Worm (Caenorhabditis elegans) whole organism, young adult: Measurements from ENCODE around the gene hst-3.2.
A peak's percentile ranks its signal among the peaks of the same experiment; 100 is the strongest.

Experiments
- B0019.2 ChIP-seq: fragments of 200-800 bp; sonication (Bioruptor generic); conservative IDR thresholded peaks from 2 replicates; pipeline ENCODE4 v1.3.6; 2022; ENCODE audit warnings: missing genetic modification reagents, missing genetic modification characterization, missing compliant biosample characterization
- B0336.3 ChIP-seq: fragments of 200-800 bp; sonication (Bioruptor generic); IDR thresholded peaks from 2 replicates; pipeline ENCODE4 v1.3.6; 2022; ENCODE audit warnings: missing genetic modification characterization, missing compliant biosample characterization
- F10E7.11 ChIP-seq: sonication (generic microtip); optimal IDR thresholded peaks from 2 replicates; lab custom pipeline; 2017; ENCODE audit warnings: mild to moderate bottlenecking, missing genetic modification characterization, moderate library complexity, missing compliant biosample characterization
- F37B4.10 ChIP-seq: fragments of 200-800 bp; sonication (Bioruptor generic); IDR thresholded peaks from 2 replicates; pipeline ENCODE4 v1.3.6; 2022; ENCODE audit warnings: missing genetic modification characterization, missing compliant biosample characterization
- F39B2.1 ChIP-seq: fragments of 200-800 bp; sonication (Bioruptor generic); IDR thresholded peaks from 2 replicates; pipeline ENCODE4 v1.3.6; 2022; ENCODE audit warnings: missing genetic modification reagents, missing genetic modification characterization, missing compliant biosample characterization
- F49E8.2 ChIP-seq: sonication (generic microtip); optimal IDR thresholded peaks from 3 replicates; lab custom pipeline; 2017; ENCODE audit warnings: missing genetic modification characterization, mild to moderate bottlenecking, missing compliant biosample characterization, antibody characterized with exemption, moderate library complexity; ENCODE audit not compliant: insufficient read depth
- F57A8.1 ChIP-seq: fragments of 200-800 bp; sonication (Bioruptor generic); optimal IDR thresholded peaks from 2 replicates; lab custom pipeline; 2018; ENCODE audit warnings: mild to moderate bottlenecking, missing genetic modification characterization, moderate library complexity, missing compliant biosample characterization
- Y53F4B.3 ChIP-seq: fragments of 200-800 bp; sonication (Bioruptor generic); IDR thresholded peaks from 2 replicates; pipeline ENCODE4 v1.3.6; 2022; ENCODE audit warnings: missing genetic modification reagents, missing genetic modification characterization, missing compliant biosample characterization
- Y53G8AR.9 ChIP-seq: fragments of 200-800 bp; sonication (Bioruptor generic); conservative IDR thresholded peaks from 2 replicates; pipeline ENCODE4 v1.3.6; 2022; ENCODE audit warnings: missing genetic modification reagents, missing genetic modification characterization, missing compliant biosample characterization
- Y56A3A.18 ChIP-seq: fragments of 200-800 bp; sonication (Bioruptor generic); IDR thresholded peaks from 2 replicates; pipeline ENCODE4 v1.3.6; 2022; ENCODE audit warnings: missing genetic modification reagents, missing genetic modification characterization, missing compliant biosample characterization
- Y95B8A.8 ChIP-seq: fragments of 200-800 bp; sonication (Bioruptor generic); IDR thresholded peaks from 2 replicates; pipeline ENCODE4 v1.3.6; 2022; ENCODE audit warnings: missing genetic modification reagents, missing genetic modification characterization, missing compliant biosample characterization
- aptf-3 ChIP-seq: fragments of 200-800 bp; sonication (Bioruptor generic); IDR thresholded peaks from 2 replicates; pipeline ENCODE4 v1.3.6; 2022; ENCODE audit warnings: missing genetic modification characterization, missing compliant biosample characterization
- atf-7 ChIP-seq: sonication (generic microtip); optimal IDR thresholded peaks from 2 replicates; lab custom pipeline; 2017; ENCODE audit warnings: mild to moderate bottlenecking, missing genetic modification characterization, missing compliant biosample characterization
- athp-1 ChIP-seq: sonication (generic microtip); optimal IDR thresholded peaks from 2 replicates; lab custom pipeline; 2017; ENCODE audit warnings: mild to moderate bottlenecking, missing genetic modification characterization, missing compliant biosample characterization
- cebp-1 ChIP-seq, 2 experiments: fragments of 200-800 bp in 1 of 2; sonication (Bioruptor generic) in 1 of 2; sonication (generic microtip) in 1 of 2; IDR thresholded peaks in 1 of 2; optimal IDR thresholded peaks in 1 of 2; 2 replicates each; pipeline versions ENCODE4 v1.3.6 to Lab custom; 2017 to 2022; ENCODE audit warnings: missing compliant biosample characterization in 2 of 2, missing genetic modification characterization in 2 of 2, mild to moderate bottlenecking in 1 of 2, missing genetic modification reagents in 1 of 2, moderate library complexity in 1 of 2
- ceh-100 ChIP-seq: fragments of 200-800 bp; sonication (Bioruptor generic); IDR thresholded peaks from 2 replicates; pipeline ENCODE4 v1.3.6; 2022; ENCODE audit warnings: missing genetic modification reagents, missing genetic modification characterization, missing compliant biosample characterization
- ceh-79 ChIP-seq: sonication (generic microtip); optimal IDR thresholded peaks from 2 replicates; lab custom pipeline; 2017; ENCODE audit warnings: mild to moderate bottlenecking, missing genetic modification characterization, missing compliant biosample characterization
- ceh-91 ChIP-seq: fragments of 200-800 bp; sonication (Bioruptor generic); IDR thresholded peaks from 2 replicates; pipeline ENCODE4 v1.3.6; 2022; ENCODE audit warnings: missing genetic modification reagents, missing genetic modification characterization, missing compliant biosample characterization
- chd-7 ChIP-seq: sonication (generic microtip); optimal IDR thresholded peaks from 2 replicates; lab custom pipeline; 2016; ENCODE audit warnings: mild to moderate bottlenecking, missing genetic modification characterization, moderate library complexity, missing compliant biosample characterization
- die-1 ChIP-seq: sonication (generic microtip); optimal IDR thresholded peaks from 2 replicates; lab custom pipeline; 2016; ENCODE audit warnings: missing genotype, mild to moderate bottlenecking, missing genetic modification characterization, missing compliant biosample characterization
- dox-1 ChIP-seq: fragments of 200-800 bp; sonication (Bioruptor generic); IDR thresholded peaks from 2 replicates; pipeline ENCODE4 v1.3.6; 2022; ENCODE audit warnings: missing genetic modification reagents, missing genetic modification characterization, missing compliant biosample characterization
- dpff-1 ChIP-seq: sonication (generic microtip); optimal IDR thresholded peaks from 2 replicates; lab custom pipeline; 2017; ENCODE audit warnings: mild to moderate bottlenecking, missing genetic modification characterization, missing compliant biosample characterization
- egl-18 ChIP-seq: fragments of 200-800 bp; sonication (Bioruptor generic); IDR thresholded peaks from 2 replicates; pipeline ENCODE4 v1.3.6; 2022; ENCODE audit warnings: missing genetic modification reagents, missing genetic modification characterization, missing compliant biosample characterization
- let-607 ChIP-seq, 2 experiments: fragments of 200-800 bp in 1 of 2; sonication (Bioruptor generic) in 1 of 2; sonication (generic microtip) in 1 of 2; optimal IDR thresholded peaks; 2 replicates each; lab custom pipeline; 2016 to 2018; ENCODE audit warnings: mild to moderate bottlenecking in 2 of 2, missing compliant biosample characterization in 2 of 2, missing genetic modification characterization in 2 of 2, moderate library complexity in 2 of 2, missing genotype in 1 of 2
- lin-35 ChIP-seq, 3 experiments: fragments of 150-350 bp in 2 of 3; sonication (generic microtip) in 1 of 3; optimal IDR thresholded peaks; 2 replicates each; lab custom pipeline; 2014 to 2018; ENCODE audit warnings: missing biosample characterization in 3 of 3, missing genetic modification characterization in 3 of 3, missing genetic modification reagents in 3 of 3
- lin-54 ChIP-seq: fragments of 200-800 bp; sonication (Bioruptor generic); optimal IDR thresholded peaks from 2 replicates; lab custom pipeline; 2018; ENCODE audit warnings: mild to moderate bottlenecking, missing genetic modification characterization, missing compliant biosample characterization
- lsl-1 ChIP-seq: fragments of 200-800 bp; sonication (Bioruptor generic); optimal IDR thresholded peaks from 2 replicates; lab custom pipeline; 2018; ENCODE audit warnings: mild to moderate bottlenecking, missing genetic modification characterization, moderate library complexity, missing compliant biosample characterization
- lsy-27 ChIP-seq: sonication (generic microtip); optimal IDR thresholded peaks from 2 replicates; lab custom pipeline; 2017; ENCODE audit warnings: missing genetic modification characterization, mild to moderate bottlenecking, missing compliant biosample characterization, antibody characterized with exemption, missing genotype, borderline replicate concordance; ENCODE audit not compliant: insufficient read depth
- madf-8 ChIP-seq: fragments of 200-800 bp; sonication (Bioruptor generic); conservative IDR thresholded peaks from 2 replicates; pipeline ENCODE4 v1.3.6; 2022; ENCODE audit warnings: missing genetic modification reagents, missing genetic modification characterization, missing compliant biosample characterization
- mxl-1 ChIP-seq: sonication (generic microtip); optimal IDR thresholded peaks from 2 replicates; lab custom pipeline; 2016; ENCODE audit warnings: missing genetic modification characterization, missing compliant biosample characterization
- pbrm-1 ChIP-seq: fragments of 200-800 bp; sonication (Bioruptor generic); IDR thresholded peaks from 2 replicates; pipeline ENCODE4 v1.3.6; 2022; ENCODE audit warnings: missing genetic modification reagents, missing genetic modification characterization, missing compliant biosample characterization
- snpc-1.1 ChIP-seq: sonication (generic microtip); optimal IDR thresholded peaks from 2 replicates; lab custom pipeline; 2017; ENCODE audit warnings: missing genetic modification characterization, mild to moderate bottlenecking, missing compliant biosample characterization, antibody characterized with exemption, moderate library complexity, missing genotype, missing genetic modification reagents; ENCODE audit not compliant: insufficient read depth
- snpc-3.4 ChIP-seq: sonication (generic microtip); optimal IDR thresholded peaks from 2 replicates; lab custom pipeline; 2017; ENCODE audit warnings: missing genetic modification characterization, mild to moderate bottlenecking, missing compliant biosample characterization, antibody characterized with exemption, moderate library complexity, missing genotype, missing genetic modification reagents
- snpc-4 ChIP-seq, 5 experiments: fragments of 150-350 bp in 1 of 5; sonication (generic microtip) in 4 of 5; optimal IDR thresholded peaks; 2 replicates each; lab custom pipeline; 2014 to 2018; ENCODE audit warnings: missing genetic modification characterization in 5 of 5, missing biosample characterization in 3 of 5, antibody characterized with exemption in 2 of 5, mild to moderate bottlenecking in 2 of 5, missing compliant biosample characterization in 2 of 5, missing genotype in 2 of 5, moderate library complexity in 2 of 5, missing genetic modification reagents in 1 of 5
- sptf-2 ChIP-seq: fragments of 200-800 bp; sonication (Bioruptor generic); optimal IDR thresholded peaks from 2 replicates; lab custom pipeline; 2018; ENCODE audit warnings: mild to moderate bottlenecking, missing genetic modification characterization, missing compliant biosample characterization
- tbx-9 ChIP-seq: sonication (generic microtip); optimal IDR thresholded peaks from 2 replicates; lab custom pipeline; 2016; ENCODE audit warnings: borderline replicate concordance, missing genetic modification characterization, inconsistent platforms, missing compliant biosample characterization
- ztf-18 ChIP-seq: sonication (generic microtip); optimal IDR thresholded peaks from 2 replicates; lab custom pipeline; 2016; ENCODE audit warnings: missing genotype, mild to moderate bottlenecking, missing genetic modification characterization, missing compliant biosample characterization
- ztf-22 ChIP-seq: fragments of 200-800 bp; sonication (Bioruptor generic); optimal IDR thresholded peaks from 2 replicates; lab custom pipeline; 2018; ENCODE audit warnings: mild to moderate bottlenecking, missing genetic modification characterization, moderate library complexity, missing compliant biosample characterization
- ztf-25 ChIP-seq: fragments of 200-800 bp; sonication (Bioruptor generic); IDR thresholded peaks from 2 replicates; pipeline ENCODE4 v1.3.6; 2022; ENCODE audit warnings: missing genetic modification reagents, missing genetic modification characterization, missing compliant biosample characterization
- ztf-26 ChIP-seq: sonication (generic microtip); optimal IDR thresholded peaks from 2 replicates; lab custom pipeline; 2017; ENCODE audit warnings: missing genetic modification characterization, missing compliant biosample characterization

Gene hst-3.2

DNA sequence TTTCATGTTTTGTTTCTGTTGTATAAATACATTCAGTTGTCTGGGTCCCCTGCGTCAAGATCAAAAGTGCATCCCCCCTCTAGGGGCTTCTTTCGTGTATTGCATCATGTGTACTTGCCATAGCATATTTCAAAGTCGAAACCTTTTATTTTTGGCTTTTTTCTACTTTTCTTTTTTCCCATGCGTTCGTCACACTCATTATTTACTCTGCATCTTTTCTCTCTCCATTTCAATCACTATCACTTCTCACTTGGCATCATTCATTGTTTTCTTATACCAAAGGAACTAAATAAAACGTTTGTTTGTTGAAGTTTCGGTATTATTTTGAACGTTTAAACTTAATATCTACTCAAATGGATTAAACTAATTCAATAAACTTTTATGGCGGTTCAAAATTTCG lies 15.7 kb upstream of the hst-3.2 start:
- TF ChIP-seq lsy-27 (no peak), madf-8 (GFP tag; lab: Robert Waterston, UW) (no peak), F57A8.1 (GFP tag; lab: Kevin White, UChicago) (no peak), F49E8.2 (tag; lab: Kevin White, UChicago) (no peak), lin-35 (GFP tag; optimal IDR thresholded peaks at IDR 0.05; lab: Kevin White, UChicago) (no peak), F37B4.10 (GFP tag; lab: Robert Waterston, UW) (no peak), ceh-79 (tag; lab: Kevin White, UChicago) (no peak), Y53G8AR.9 (GFP tag; lab: Robert Waterston, UW) (no peak), F39B2.1 (no peak), ztf-25 (GFP tag; lab: Robert Waterston, UW) (no peak), chd-7 (tag; lab: Kevin White, UChicago) (no peak), B0336.3 (no peak)

DNA sequence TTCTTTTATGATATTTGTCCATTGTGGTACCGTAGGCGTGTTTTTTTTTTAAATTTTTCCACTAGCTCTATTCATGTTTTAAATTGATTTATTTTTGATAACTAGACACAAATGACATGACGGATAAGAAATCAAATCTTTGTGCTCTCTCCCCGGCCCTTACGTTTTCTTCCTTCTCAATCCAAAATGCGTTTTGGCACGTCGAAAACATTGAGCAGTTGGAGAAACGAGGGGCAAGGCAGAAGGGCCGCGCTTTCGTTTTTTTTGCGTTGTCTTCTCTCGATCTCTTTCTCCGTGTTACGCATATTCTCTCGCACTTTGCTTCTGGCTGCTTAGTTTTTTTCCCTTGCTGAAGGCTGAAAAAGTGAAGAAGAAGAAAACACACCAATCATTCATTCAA lies 15.3 kb upstream of the hst-3.2 start:
- TF ChIP-seq lin-54 (GFP tag; lab: Kevin White, UChicago) (no peak), mxl-1 (no peak), cebp-1 (GFP tag; IDR thresholded peaks at IDR 0.05; lab: Robert Waterston, UW) (no peak), cebp-1 (tag; optimal IDR thresholded peaks at IDR 0.05; lab: Kevin White, UChicago) (peak; percentile 8)

- TF ChIP-seq ztf-26 (tag; lab: Kevin White, UChicago) (no peak), cebp-1 (GFP tag; IDR thresholded peaks at IDR 0.05; lab: Robert Waterston, UW) (no peak), cebp-1 (tag; optimal IDR thresholded peaks at IDR 0.05; lab: Kevin White, UChicago) (no peak), F10E7.11 (tag; lab: Kevin White, UChicago) (no peak)
These were observed 9.3 kb upstream of the hst-3.2 start, which contains the start of gene fard-1 for ce11 chrX:2933061-2933460. Gene fard-1 (plus strand): TSS chrX:2933361.

- TF ChIP-seq aptf-3 (no peak), F39B2.1 (no peak), ztf-25 (GFP tag; lab: Robert Waterston, UW) (no peak), Y95B8A.8 (no peak), tbx-9 (tag; lab: Kevin White, UChicago) (no peak), ztf-22 (GFP tag; lab: Kevin White, UChicago) (peak; percentile 4), Y53F4B.3 (GFP tag; lab: Robert Waterston, UW) (no peak), ceh-100 (no peak), snpc-1.1 (tag; lab: Kevin White, UChicago) (no peak), sptf-2 (GFP tag; lab: Kevin White, UChicago) (no peak), snpc-4 (GFP tag; optimal IDR thresholded peaks at IDR 0.05; lab: Kevin White, UChicago) (no peak), snpc-4 (tag; optimal IDR thresholded peaks at IDR 0.05; lab: Kevin White, UChicago) (no peak), B0019.2 (GFP tag; lab: Robert Waterston, UW) (no peak), F49E8.2 (tag; lab: Kevin White, UChicago) (no peak), snpc-3.4 (tag; lab: Kevin White, UChicago) (no peak), athp-1 (tag; lab: Kevin White, UChicago) (no peak), Y56A3A.18 (GFP tag; lab: Robert Waterston, UW) (0 out of 2 replicates have a peak, but pooled peaks have one; percentile 8), lsl-1 (GFP tag; lab: Kevin White, UChicago) (no peak), dpff-1 (tag; lab: Kevin White, UChicago) (no peak), egl-18 (GFP tag; lab: Robert Waterston, UW) (no peak), atf-7 (tag; lab: Kevin White, UChicago) (peak; percentile 13), cebp-1 (GFP tag; IDR thresholded peaks at IDR 0.05; lab: Robert Waterston, UW) (peak; percentile 46; the same call in 1 of the 2 replicates), cebp-1 (tag; optimal IDR thresholded peaks at IDR 0.05; lab: Kevin White, UChicago) (no peak), ztf-18 (tag; lab: Kevin White, UChicago) (no peak), B0336.3 (0 out of 2 replicates have a peak, but pooled peaks have one; percentile 39), pbrm-1 (GFP tag; lab: Robert Waterston, UW) (0 out of 2 replicates have a peak, but pooled peaks have one; percentile 15), F37B4.10 (GFP tag; lab: Robert Waterston, UW) (no peak), die-1 (tag; lab: Kevin White, UChicago) (no peak), ceh-91 (GFP tag; lab: Robert Waterston, UW) (no peak), let-607 (tag; optimal IDR thresholded peaks at IDR 0.05; lab: Kevin White, UChicago) (peak; percentile 49 to 53), dox-1 (GFP tag; lab: Robert Waterston, UW) (peak; percentile 58)
These were observed 8.1 kb upstream of the hst-3.2 start for ce11 chrX:2931852-2932251.
